Worm (Caenorhabditis elegans) whole organism, young adult: ENCODE measurements around the gene tig-3.
A peak's percentile ranks its signal among the peaks of the same experiment; 100 is the strongest.

Source experiments
- B0035.1 ChIP-seq: sonication (generic microtip); optimal IDR thresholded peaks from 2 replicates; lab custom pipeline; 2016; ENCODE audit warnings: missing genetic modification characterization, mild to moderate bottlenecking, missing compliant biosample characterization, missing genotype, missing genetic modification reagents
- C17E4.6 ChIP-seq: fragments of 200-800 bp; sonication (Bioruptor generic); IDR thresholded peaks from 2 replicates; pipeline ENCODE4 v1.3.6; 2022; ENCODE audit warnings: missing genetic modification reagents, missing genetic modification characterization, missing compliant biosample characterization
- F23B12.7 ChIP-seq: sonication (generic microtip); optimal IDR thresholded peaks from 2 replicates; lab custom pipeline; 2017; ENCODE audit warnings: missing genetic modification characterization, mild to moderate bottlenecking, missing compliant biosample characterization, antibody characterized with exemption, moderate library complexity; ENCODE audit not compliant: insufficient read depth
- F33H1.4 ChIP-seq: fragments of 200-800 bp; sonication (Bioruptor generic); IDR thresholded peaks from 2 replicates; pipeline ENCODE4 v1.3.6; 2022; ENCODE audit warnings: missing genetic modification reagents, missing genetic modification characterization, missing compliant biosample characterization
- K12H6.12 ChIP-seq: fragments of 200-800 bp; sonication (Bioruptor generic); optimal IDR thresholded peaks from 2 replicates; lab custom pipeline; 2018; ENCODE audit warnings: mild to moderate bottlenecking, missing genetic modification characterization, missing compliant biosample characterization
- T26A5.8 ChIP-seq: sonication (generic microtip); optimal IDR thresholded peaks from 2 replicates; lab custom pipeline; 2016; ENCODE audit warnings: missing genetic modification characterization, missing compliant biosample characterization
- Y53F4B.3 ChIP-seq: fragments of 200-800 bp; sonication (Bioruptor generic); IDR thresholded peaks from 2 replicates; pipeline ENCODE4 v1.3.6; 2022; ENCODE audit warnings: missing genetic modification reagents, missing genetic modification characterization, missing compliant biosample characterization
- Y67H2A.10 ChIP-seq: fragments of 200-800 bp; sonication (Bioruptor generic); conservative IDR thresholded peaks from 2 replicates; pipeline ENCODE4 v1.3.6; 2022; ENCODE audit warnings: missing genetic modification reagents, missing genetic modification characterization, missing compliant biosample characterization
- Y79H2A.3 ChIP-seq: fragments of 200-800 bp; sonication (Bioruptor generic); conservative IDR thresholded peaks from 2 replicates; pipeline ENCODE4 v1.3.6; 2022; ENCODE audit warnings: missing genetic modification reagents, missing genetic modification characterization, missing compliant biosample characterization
- ZK185.1 ChIP-seq: sonication (generic microtip); optimal IDR thresholded peaks from 2 replicates; lab custom pipeline; 2016; ENCODE audit warnings: mild to moderate bottlenecking, missing genetic modification characterization, missing compliant biosample characterization; ENCODE audit not compliant: poor library complexity, severe bottlenecking
- akir-1 ChIP-seq: fragments of 200-800 bp; sonication (Bioruptor generic); optimal IDR thresholded peaks from 2 replicates; lab custom pipeline; 2018; ENCODE audit warnings: mild to moderate bottlenecking, missing genetic modification characterization, moderate library complexity, missing compliant biosample characterization
- attf-5 ChIP-seq: fragments of 200-800 bp; sonication (Bioruptor generic); optimal IDR thresholded peaks from 2 replicates; lab custom pipeline; 2018; ENCODE audit warnings: mild to moderate bottlenecking, missing genetic modification characterization, missing compliant biosample characterization
- bed-1 ChIP-seq: fragments of 200-800 bp; sonication (Bioruptor generic); IDR thresholded peaks from 2 replicates; pipeline ENCODE4 v1.3.6; 2022; ENCODE audit warnings: missing genetic modification reagents, missing genetic modification characterization, missing compliant biosample characterization
- ceh-27 ChIP-seq: fragments of 200-800 bp; sonication (Bioruptor generic); optimal IDR thresholded peaks from 2 replicates; lab custom pipeline; 2018; ENCODE audit warnings: mild to moderate bottlenecking, missing genetic modification characterization, moderate library complexity, missing compliant biosample characterization
- ceh-40 ChIP-seq: fragments of 200-800 bp; sonication (Bioruptor generic); IDR thresholded peaks from 2 replicates; pipeline ENCODE4 v1.3.6; 2022; ENCODE audit warnings: missing genetic modification characterization, missing compliant biosample characterization
- chd-7 ChIP-seq: sonication (generic microtip); optimal IDR thresholded peaks from 2 replicates; lab custom pipeline; 2016; ENCODE audit warnings: mild to moderate bottlenecking, missing genetic modification characterization, moderate library complexity, missing compliant biosample characterization
- dox-1 ChIP-seq: fragments of 200-800 bp; sonication (Bioruptor generic); IDR thresholded peaks from 2 replicates; pipeline ENCODE4 v1.3.6; 2022; ENCODE audit warnings: missing genetic modification reagents, missing genetic modification characterization, missing compliant biosample characterization
- dpl-1 ChIP-seq: fragments of 150-350 bp; optimal IDR thresholded peaks from 2 replicates; lab custom pipeline; 2014; ENCODE audit warnings: missing biosample characterization, missing genetic modification reagents, missing genetic modification characterization
- efl-1 ChIP-seq: fragments of 150-350 bp; optimal IDR thresholded peaks from 2 replicates; lab custom pipeline; 2014; ENCODE audit warnings: missing biosample characterization, missing genetic modification reagents, missing genetic modification characterization
- egrh-3 ChIP-seq: fragments of 200-800 bp; sonication (Bioruptor generic); IDR thresholded peaks from 2 replicates; pipeline ENCODE4 v1.3.6; 2022; ENCODE audit warnings: missing genetic modification reagents, missing genetic modification characterization, missing compliant biosample characterization
- ekl-4 ChIP-seq: fragments of 200-800 bp; sonication (Bioruptor generic); IDR thresholded peaks from 2 replicates; pipeline ENCODE4 v1.3.6; 2022; ENCODE audit warnings: missing genetic modification reagents, missing genetic modification characterization, missing compliant biosample characterization
- him-1 ChIP-seq: sonication (generic microtip); optimal IDR thresholded peaks from 2 replicates; lab custom pipeline; 2016; ENCODE audit warnings: missing genotype, missing genetic modification reagents, missing genetic modification characterization, missing compliant biosample characterization
- hmg-20 ChIP-seq: fragments of 200-800 bp; sonication (Bioruptor generic); IDR thresholded peaks from 2 replicates; pipeline ENCODE4 v1.3.6; 2022; ENCODE audit warnings: missing genetic modification reagents, missing genetic modification characterization, missing compliant biosample characterization
- hrde-1 ChIP-seq: sonication (generic microtip); optimal IDR thresholded peaks from 2 replicates; lab custom pipeline; 2016; ENCODE audit warnings: missing genetic modification characterization, mild to moderate bottlenecking, missing compliant biosample characterization, moderate library complexity, missing genotype, missing genetic modification reagents, borderline replicate concordance
- hsf-1 ChIP-seq: fragments of 200-800 bp; sonication (Bioruptor generic); IDR thresholded peaks from 2 replicates; pipeline ENCODE4 v1.3.6; 2022; ENCODE audit warnings: missing genetic modification reagents, missing genetic modification characterization, missing compliant biosample characterization
- lin-54 ChIP-seq: fragments of 200-800 bp; sonication (Bioruptor generic); optimal IDR thresholded peaks from 2 replicates; lab custom pipeline; 2018; ENCODE audit warnings: mild to moderate bottlenecking, missing genetic modification characterization, missing compliant biosample characterization
- lir-1 ChIP-seq: fragments of 200-800 bp; sonication (Bioruptor generic); conservative IDR thresholded peaks from 2 replicates; pipeline ENCODE4 v1.3.6; 2022; ENCODE audit warnings: missing genetic modification reagents, missing genetic modification characterization, missing compliant biosample characterization
- lsy-27 ChIP-seq: sonication (generic microtip); optimal IDR thresholded peaks from 2 replicates; lab custom pipeline; 2017; ENCODE audit warnings: missing genetic modification characterization, mild to moderate bottlenecking, missing compliant biosample characterization, antibody characterized with exemption, missing genotype, borderline replicate concordance; ENCODE audit not compliant: insufficient read depth
- madf-6 ChIP-seq: fragments of 200-800 bp; sonication (Bioruptor generic); IDR thresholded peaks from 2 replicates; pipeline ENCODE4 v1.3.6; 2022; ENCODE audit warnings: missing genetic modification reagents, missing genetic modification characterization, missing compliant biosample characterization
- madf-8 ChIP-seq: fragments of 200-800 bp; sonication (Bioruptor generic); conservative IDR thresholded peaks from 2 replicates; pipeline ENCODE4 v1.3.6; 2022; ENCODE audit warnings: missing genetic modification reagents, missing genetic modification characterization, missing compliant biosample characterization
- mcd-1 ChIP-seq: fragments of 200-800 bp; sonication (Bioruptor generic); IDR thresholded peaks from 2 replicates; pipeline ENCODE4 v1.3.6; 2022; ENCODE audit warnings: missing genetic modification reagents, missing genetic modification characterization, missing compliant biosample characterization
- mel-28 ChIP-seq: sonication (generic microtip); optimal IDR thresholded peaks from 2 replicates; lab custom pipeline; 2016; ENCODE audit warnings: borderline replicate concordance, mild to moderate bottlenecking, missing genetic modification characterization, missing compliant biosample characterization
- nfyb-1 ChIP-seq: fragments of 200-800 bp; sonication (Bioruptor generic); IDR thresholded peaks from 2 replicates; pipeline ENCODE4 v1.3.6; 2022; ENCODE audit warnings: missing genetic modification reagents, missing genetic modification characterization, missing compliant biosample characterization
- sea-2 ChIP-seq: fragments of 200-800 bp; sonication (Bioruptor generic); IDR thresholded peaks from 2 replicates; pipeline ENCODE4 v1.3.6; 2022; ENCODE audit warnings: missing genetic modification characterization, missing compliant biosample characterization
- snpc-1.1 ChIP-seq: sonication (generic microtip); optimal IDR thresholded peaks from 2 replicates; lab custom pipeline; 2017; ENCODE audit warnings: missing genetic modification characterization, mild to moderate bottlenecking, missing compliant biosample characterization, antibody characterized with exemption, moderate library complexity, missing genotype, missing genetic modification reagents; ENCODE audit not compliant: insufficient read depth
- somi-1 ChIP-seq: fragments of 200-800 bp; sonication (Bioruptor generic); optimal IDR thresholded peaks from 2 replicates; lab custom pipeline; 2018; ENCODE audit warnings: mild to moderate bottlenecking, missing genetic modification characterization, missing compliant biosample characterization
- tbp1 ChIP-seq: fragments of 200-800 bp; sonication (Bioruptor generic); optimal IDR thresholded peaks from 2 replicates; lab custom pipeline; 2018; ENCODE audit warnings: mild to moderate bottlenecking, missing genetic modification characterization, missing compliant biosample characterization
- tlf-1 ChIP-seq: fragments of 200-800 bp; sonication (Bioruptor generic); optimal IDR thresholded peaks from 2 replicates; lab custom pipeline; 2018; ENCODE audit warnings: mild to moderate bottlenecking, missing genetic modification characterization, missing compliant biosample characterization
- xnd-1 ChIP-seq: sonication (generic microtip); optimal IDR thresholded peaks from 2 replicates; lab custom pipeline; 2016; ENCODE audit warnings: missing genotype, missing genetic modification reagents, missing genetic modification characterization, missing compliant biosample characterization
- zfh-2 ChIP-seq: fragments of 200-800 bp; sonication (Bioruptor generic); conservative IDR thresholded peaks from 2 replicates; pipeline ENCODE4 v1.3.6; 2022; ENCODE audit warnings: missing genetic modification reagents, missing genetic modification characterization, missing compliant biosample characterization
- ztf-18 ChIP-seq: sonication (generic microtip); optimal IDR thresholded peaks from 2 replicates; lab custom pipeline; 2016; ENCODE audit warnings: missing genotype, mild to moderate bottlenecking, missing genetic modification characterization, missing compliant biosample characterization
- ztf-25 ChIP-seq: fragments of 200-800 bp; sonication (Bioruptor generic); IDR thresholded peaks from 2 replicates; pipeline ENCODE4 v1.3.6; 2022; ENCODE audit warnings: missing genetic modification reagents, missing genetic modification characterization, missing compliant biosample characterization

Gene tig-3

ce11 chrII:15239681-15240080 is 11.9 kb downstream of the tig-3 start:
- peak; percentile 77 for TF ChIP-seq zfh-2
- no peak for TF ChIP-seq hmg-20 (GFP tag; lab: Robert Waterston, UW)

- TF ChIP-seq B0035.1 (tag; lab: Kevin White, UChicago) (no peak), zfh-2 (peak; percentile 65), him-1 (no peak)
These were observed 14.4 kb downstream of the tig-3 start for ce11 chrII:15237160-15237559.

ce11 chrII:15235597-15235996 is 16.0 kb downstream of the tig-3 start:
- TF ChIP-seq zfh-2 (peak; percentile 75), ZK185.1 (tag; lab: Kevin White, UChicago) (no peak)

ce11 chrII:15233219-15233618 is 18.4 kb downstream of the tig-3 start:
- no peak for TF ChIP-seq lin-54 (GFP tag; lab: Kevin White, UChicago)
- TF ChIP-seq Y67H2A.10: no peak
- TF ChIP-seq mcd-1 (GFP tag; lab: Robert Waterston, UW): 0 out of 2 replicates have a peak, but pooled peaks have one; percentile 13
- TF ChIP-seq dox-1: no peak
- peak; percentile 33; the same call in 1 of the 2 replicates for TF ChIP-seq nfyb-1 (GFP tag; lab: Robert Waterston, UW)
- TF ChIP-seq mel-28 (tag; lab: Kevin White, UChicago): no peak
- peak; percentile 10; the same call in 1 of the 2 replicates for TF ChIP-seq egrh-3
- TF ChIP-seq madf-8 (GFP tag; lab: Robert Waterston, UW): no peak
- TF ChIP-seq zfh-2: peak; percentile 62; the same call in 1 of the 2 replicates
- TF ChIP-seq sea-2 (GFP tag; lab: Robert Waterston, UW): no peak
- no peak for TF ChIP-seq F23B12.7 (tag; lab: Kevin White, UChicago)
- no peak for TF ChIP-seq chd-7 (tag; lab: Kevin White, UChicago)
- no peak for TF ChIP-seq F33H1.4 (GFP tag; lab: Robert Waterston, UW)
- TF ChIP-seq snpc-1.1 (tag; lab: Kevin White, UChicago): no peak
- no peak for TF ChIP-seq lsy-27 (tag; lab: Kevin White, UChicago)
- TF ChIP-seq madf-6 (GFP tag; lab: Robert Waterston, UW): no peak
- no peak for TF ChIP-seq dpl-1
- TF ChIP-seq B0035.1 (tag; lab: Kevin White, UChicago): no peak
- TF ChIP-seq ztf-18 (tag; lab: Kevin White, UChicago): no peak
- TF ChIP-seq bed-1 (GFP tag; lab: Robert Waterston, UW): 0 out of 2 replicates have a peak, but pooled peaks have one; percentile 10
- no peak for TF ChIP-seq tlf-1

- TF ChIP-seq T26A5.8 (tag; lab: Kevin White, UChicago): no peak
- TF ChIP-seq Y53F4B.3: 0 out of 2 replicates have a peak, but pooled peaks have one; percentile 8
- TF ChIP-seq tbp1 (GFP tag; lab: Kevin White, UChicago): peak; percentile 55
- TF ChIP-seq efl-1: peak; percentile 89
- TF ChIP-seq attf-5 (GFP tag; lab: Kevin White, UChicago): peak; percentile 53
- TF ChIP-seq C17E4.6 (GFP tag; lab: Robert Waterston, UW): peak; percentile 61; the same call in 1 of the 2 replicates
- TF ChIP-seq K12H6.12 (tag; lab: Kevin White, UChicago): peak; percentile 54
- peak; percentile 55; the same call in 1 of the 2 replicates for TF ChIP-seq ekl-4 (GFP tag; lab: Robert Waterston, UW)
- peak; percentile 40 for TF ChIP-seq hrde-1
- TF ChIP-seq ceh-27: peak; percentile 81
- TF ChIP-seq hsf-1 (GFP tag; lab: Robert Waterston, UW): peak; percentile 54; the same call in 1 of the 2 replicates
- no peak for TF ChIP-seq somi-1 (GFP tag; lab: Kevin White, UChicago)
- no peak for TF ChIP-seq ceh-40 (GFP tag; lab: Robert Waterston, UW)
- no peak for TF ChIP-seq akir-1 (GFP tag; lab: Kevin White, UChicago)
- peak; percentile 12 for TF ChIP-seq xnd-1 (tag; lab: Kevin White, UChicago)
- peak; percentile 64 for TF ChIP-seq lir-1 (GFP tag; lab: Robert Waterston, UW)
- TF ChIP-seq ztf-25 (GFP tag; lab: Robert Waterston, UW): peak; percentile 61; the same call in 1 of the 2 replicates
- peak; percentile 66; the same call in 1 of the 2 replicates for TF ChIP-seq Y79H2A.3 (GFP tag; lab: Robert Waterston, UW)
These were observed 18.9 kb downstream of the tig-3 start, which contains the start of gene Y46E12BL.2 for ce11 chrII:15232705-15233104. Gene Y46E12BL.2, plus strand, starts transcription at chrII:15232947.
